Worm (Caenorhabditis elegans): ENCODE data around the gene dlc-2.

Gene dlc-2

ce11 chrIV:12128708-12129107 is 17.3 kb upstream of the dlc-2 start:
- TF ChIP-seq ceh-22 (tag; optimal IDR thresholded peaks at IDR 0.05) (no peak), tbx-7 (tag; optimal IDR thresholded peaks at IDR 0.05) (no peak), pat-9 (tag; optimal IDR thresholded peaks at IDR 0.05) (no peak), C38D4.7 (GFP tag; optimal IDR thresholded peaks at IDR 0.05) (no peak), ref-2 (tag; optimal IDR thresholded peaks at IDR 0.05) (no peak), K09A11.1 (tag; optimal IDR thresholded peaks at IDR 0.05; ENCODE audit: insufficient read depth) (no peak), K02D7.2 (tag; optimal IDR thresholded peaks at IDR 0.05) (no peak), hlh-6 (tag; optimal IDR thresholded peaks at IDR 0.05) (no peak), pag-3 (tag; optimal IDR thresholded peaks at IDR 0.05; ENCODE audit: borderline replicate concordance) (no peak), elt-2 (tag; optimal IDR thresholded peaks at IDR 0.05) (no peak), dve-1 (tag; optimal IDR thresholded peaks at IDR 0.05) (no peak), hlh-30 (tag; optimal IDR thresholded peaks at IDR 0.05; ENCODE audit: insufficient read depth) (no peak), hlh-8 (tag; optimal IDR thresholded peaks at IDR 0.05) (no peak), ceh-45 (GFP tag; IDR thresholded peaks at IDR 0.05) (no peak), fkh-10 (GFP tag; optimal IDR thresholded peaks at IDR 0.05) (no peak), T23F11.4 (GFP tag; optimal IDR thresholded peaks at IDR 0.05) (no peak), tbx-2 (tag; optimal IDR thresholded peaks at IDR 0.05) (no peak), sox-4 (tag; optimal IDR thresholded peaks at IDR 0.05) (no peak), pha-4 (tag; optimal IDR thresholded peaks at IDR 0.05) (no peak)

ce11 chrIV:12127838-12128237 is 16.5 kb upstream of the dlc-2 start:
- TF ChIP-seq nfya-1 (tag; optimal IDR thresholded peaks at IDR 0.05) (peak; percentile 10), ceh-18 (tag; optimal IDR thresholded peaks at IDR 0.05) (no peak)

- TF ChIP-seq unc-42 (tag; optimal IDR thresholded peaks at IDR 0.05) = peak; percentile 71
- TF ChIP-seq pha-4 (tag; optimal IDR thresholded peaks at IDR 0.05) = no peak
Measured at ce11 chrIV:12126740-12127472, 15.5 kb upstream of the dlc-2 start.

ce11 chrIV:12124314-12125084 is 13.1 kb upstream of the dlc-2 start, which contains the start of gene dhhc-6:
TSS of gene dhhc-6 (plus strand) at chrIV:12124952.
- TF ChIP-seq ceh-45 (GFP tag; IDR thresholded peaks at IDR 0.05) (no peak), ttx-3 (tag; optimal IDR thresholded peaks at IDR 0.05) (no peak), hlh-13 (GFP tag; optimal IDR thresholded peaks at IDR 0.05) (no peak), ceh-34 (tag; optimal IDR thresholded peaks at IDR 0.05) (no peak), ceh-2 (tag; optimal IDR thresholded peaks at IDR 0.05) (no peak), C38D4.7 (GFP tag; optimal IDR thresholded peaks at IDR 0.05) (no peak), mec-3 (tag; optimal IDR thresholded peaks at IDR 0.05; ENCODE audit: borderline replicate concordance) (no peak), ceh-31 (tag; optimal IDR thresholded peaks at IDR 0.05) (no peak), F13H6.1 (tag; optimal IDR thresholded peaks at IDR 0.05) (no peak), lin-11 (tag; optimal IDR thresholded peaks at IDR 0.05) (no peak), che-1 (tag; optimal IDR thresholded peaks at IDR 0.05) (no peak), K09A11.1 (tag; optimal IDR thresholded peaks at IDR 0.05; ENCODE audit: insufficient read depth) (no peak), ceh-9 (tag; optimal IDR thresholded peaks at IDR 0.05) (no peak), hlh-15 (tag; optimal IDR thresholded peaks at IDR 0.05) (no peak), syd-9 (tag; optimal IDR thresholded peaks at IDR 0.05) (no peak), pag-3 (tag; optimal IDR thresholded peaks at IDR 0.05; ENCODE audit: borderline replicate concordance) (no peak)
